Worm (Caenorhabditis elegans) whole organism, L3 larva: Measurements from ENCODE around the gene M02D8.3.

Experiments used
- R02D3.7 ChIP-seq: fragments of 150-350 bp; optimal IDR thresholded peaks from 2 replicates; lab custom pipeline; 2014; ENCODE audit warnings: missing biosample characterization, missing genetic modification characterization
- aly-2 ChIP-seq: fragments of 150-350 bp; optimal IDR thresholded peaks from 2 replicates; lab custom pipeline; 2014; ENCODE audit warnings: missing biosample characterization, missing genetic modification characterization
- fkh-10 ChIP-seq: sonication (generic microtip); optimal IDR thresholded peaks from 2 replicates; lab custom pipeline; 2017; ENCODE audit warnings: missing biosample characterization, missing genetic modification reagents, missing genetic modification characterization
- nhr-25 ChIP-seq: sonication (generic microtip); optimal IDR thresholded peaks from 2 replicates; lab custom pipeline; 2017; ENCODE audit warnings: missing biosample characterization, missing genetic modification characterization
- nhr-76 ChIP-seq: fragments of 150-350 bp; sonication (generic microtip); optimal IDR thresholded peaks from 5 replicates; lab custom pipeline; 2014; ENCODE audit warnings: missing biosample characterization, missing genetic modification characterization
- ztf-4 ChIP-seq: fragments of 150-350 bp; optimal IDR thresholded peaks from 2 replicates; lab custom pipeline; 2014; ENCODE audit warnings: missing biosample characterization, missing genetic modification characterization

DNA sequence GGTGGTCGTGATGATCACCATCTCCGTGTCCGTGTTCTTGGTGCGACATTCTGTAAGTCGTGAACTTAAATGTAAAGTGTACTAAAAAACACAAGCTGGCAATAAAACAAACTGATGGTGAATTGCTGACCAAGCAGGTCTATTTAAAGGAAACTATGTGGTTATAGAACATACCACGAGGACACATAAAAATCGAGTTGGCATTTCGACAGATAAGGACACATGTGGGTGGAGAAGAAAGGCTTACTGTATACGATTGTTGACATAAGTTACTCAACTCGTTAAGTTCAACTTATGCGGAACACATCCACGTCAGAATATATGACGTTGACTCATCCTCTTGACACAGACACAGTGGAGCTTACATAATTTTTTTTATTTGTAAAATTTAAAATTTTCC lies 18.0 kb downstream of the M02D8.3 start, which contains the start of gene F53A9.8:
- TF ChIP-seq nhr-76 (no peak), fkh-10 (GFP tag; lab: Kevin White, UChicago) (no peak), nhr-25 (no peak), aly-2 (tag; lab: Kevin White, UChicago) (no peak), R02D3.7 (tag; lab: Kevin White, UChicago) (no peak), ztf-4 (tag; lab: Kevin White, UChicago) (no peak)
